Worm (Caenorhabditis elegans) whole organism, L4/young adult: ENCODE data around the gene T16G12.8.
A peak's percentile ranks its signal among the peaks of the same experiment; 100 is the strongest.

Experiments used
- W03F9.2 ChIP-seq: fragments of 150-350 bp; optimal IDR thresholded peaks from 2 replicates; lab custom pipeline; 2014; ENCODE audit warnings: missing biosample characterization, missing genetic modification characterization
- dao-5 ChIP-seq: sonication (generic microtip); optimal IDR thresholded peaks from 2 replicates; lab custom pipeline; 2016; ENCODE audit warnings: missing genotype, missing genetic modification characterization, moderate library complexity, missing compliant biosample characterization
- him-1 ChIP-seq: sonication (generic microtip); optimal IDR thresholded peaks from 2 replicates; lab custom pipeline; 2016; ENCODE audit warnings: missing genotype, missing genetic modification reagents, missing genetic modification characterization, missing compliant biosample characterization

The T16G12.8 gene

ce11 chrIII:10059002-10059401 is at the start of gene T16G12.8:
T16G12.8 (plus strand) TSS chrIII:10059302.
- TF ChIP-seq W03F9.2 (tag; lab: Kevin White, UChicago) (no peak), him-1 (tag; lab: Kevin White, UChicago) (no peak), dao-5 (tag; lab: Kevin White, UChicago) (no peak)

DNA sequence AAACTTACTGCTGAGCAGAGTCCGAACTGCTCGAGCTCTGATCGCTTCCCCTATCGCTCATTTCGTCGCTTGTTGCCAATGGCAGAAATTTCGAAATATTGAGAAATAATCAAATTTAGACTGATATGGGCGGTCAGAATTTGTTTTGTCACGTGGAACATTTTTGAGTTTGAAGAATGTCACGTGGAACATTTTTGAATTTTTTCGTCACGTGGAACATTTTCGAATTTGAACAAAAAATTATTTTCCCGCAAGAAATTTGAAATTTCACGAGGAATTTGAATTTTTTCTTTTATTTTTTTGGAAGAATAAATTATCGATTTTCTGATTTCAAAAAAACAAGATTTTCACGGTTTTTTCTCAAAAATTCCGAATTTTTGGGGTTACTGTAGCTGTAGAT is 49.0 kb upstream of the T16G12.8 start, which contains the start of gene fbxa-155:
Gene fbxa-155 (minus strand): TSS at position 101 of the 400 bp plus-strand sequence.
- TF ChIP-seq dao-5 (tag; lab: Kevin White, UChicago): no peak

ce11 chrIII:10012136-10012535 is 47.0 kb upstream of the T16G12.8 start, which contains the start of gene C05B5.16:
C05B5.16 (plus strand) TSS chrIII:10012436.
- no peak for TF ChIP-seq dao-5 (tag; lab: Kevin White, UChicago)
- no peak for TF ChIP-seq him-1 (tag; lab: Kevin White, UChicago)

- TF ChIP-seq dao-5 (tag; lab: Kevin White, UChicago) (no peak), W03F9.2 (tag; lab: Kevin White, UChicago) (peak; percentile 82), him-1 (tag; lab: Kevin White, UChicago) (peak; percentile 68)
Measured at ce11 chrIII:10016413-10017051, 42.6 kb upstream of the T16G12.8 start, which contains the start of gene rgs-1. rgs-1 (minus strand) TSS chrIII:10016558.

DNA sequence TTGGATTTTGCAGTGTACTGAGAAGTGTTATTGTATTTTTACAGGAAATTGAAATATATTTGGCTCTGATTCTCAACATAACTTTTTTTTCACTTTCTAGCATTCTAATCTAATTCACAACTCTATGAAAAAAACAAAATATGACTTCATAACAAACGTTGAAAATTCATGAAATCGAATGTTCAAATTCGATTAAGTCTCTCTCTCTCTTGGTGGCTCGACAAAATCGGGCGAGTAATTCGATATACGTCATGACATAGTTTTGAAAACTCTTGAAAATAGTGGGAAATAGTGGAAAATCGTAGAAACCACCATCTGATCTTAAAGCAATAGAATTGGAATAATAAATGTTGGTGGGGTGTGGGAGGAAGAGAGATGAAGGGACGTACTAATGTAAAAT is 41.1 kb upstream of the T16G12.8 start:
- TF ChIP-seq dao-5 (tag; lab: Kevin White, UChicago) (no peak), him-1 (tag; lab: Kevin White, UChicago) (no peak), W03F9.2 (tag; lab: Kevin White, UChicago) (no peak)

DNA sequence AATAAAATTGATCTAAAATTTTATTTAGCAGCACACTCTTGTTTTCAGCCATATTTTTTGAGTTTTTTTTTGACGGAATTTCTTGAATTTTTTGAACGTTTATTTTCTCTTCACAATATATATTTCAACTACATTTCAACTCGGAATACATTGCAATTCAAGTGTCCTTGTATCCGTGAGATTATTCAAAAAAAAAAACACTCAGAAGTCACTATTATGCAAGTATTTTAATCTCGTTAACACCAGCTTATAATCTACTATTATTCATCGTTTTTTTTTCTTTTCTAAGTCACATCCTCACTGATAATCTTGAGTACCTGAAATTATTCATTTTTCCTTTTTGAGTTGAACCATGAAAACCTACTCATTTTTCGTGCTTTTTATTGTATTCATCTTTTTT is 35.6 kb upstream of the T16G12.8 start, which contains the start of gene ins-21:
Gene ins-21 (plus strand): TSS at position 301 of the 400 bp plus-strand sequence.
- no peak for TF ChIP-seq W03F9.2 (tag; lab: Kevin White, UChicago)
- TF ChIP-seq him-1 (tag; lab: Kevin White, UChicago): no peak
- no peak for TF ChIP-seq dao-5 (tag; lab: Kevin White, UChicago)

DNA sequence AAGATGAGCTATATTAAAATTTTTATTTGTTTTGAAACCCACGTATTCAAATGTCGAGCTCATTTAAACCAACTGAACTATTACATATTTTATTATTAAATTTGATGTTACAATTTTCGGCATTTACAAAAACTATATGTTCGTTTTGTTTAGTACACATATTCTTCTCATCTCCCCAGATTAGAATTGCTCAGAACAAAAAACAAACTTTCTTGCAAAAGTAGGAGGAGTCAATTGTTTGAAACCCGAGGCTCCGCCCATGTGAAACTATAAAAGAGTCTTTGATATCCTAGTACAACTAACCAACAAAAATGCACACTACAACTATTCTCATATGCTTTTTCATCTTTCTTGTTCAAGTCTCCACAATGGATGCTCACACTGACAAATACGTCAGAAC is 33.1 kb upstream of the T16G12.8 start, which contains the start of gene ins-22:
Gene ins-22 (plus strand): TSS at position 301 of the 400 bp plus-strand sequence.
- TF ChIP-seq W03F9.2 (tag; lab: Kevin White, UChicago) (no peak), dao-5 (tag; lab: Kevin White, UChicago) (no peak), him-1 (tag; lab: Kevin White, UChicago) (no peak)

ce11 chrIII:10027947-10028346 is 31.2 kb upstream of the T16G12.8 start, which contains the start of gene ins-23:
ins-23 (plus strand) TSS chrIII:10028247.
- TF ChIP-seq dao-5 (tag; lab: Kevin White, UChicago): no peak
- no peak for TF ChIP-seq him-1 (tag; lab: Kevin White, UChicago)
- TF ChIP-seq W03F9.2 (tag; lab: Kevin White, UChicago): no peak

ce11 chrIII:10030549-10030948 is 28.6 kb upstream of the T16G12.8 start, which contains the start of gene M04D8.4:
M04D8.4 (minus strand) TSS chrIII:10030649.
- no peak for TF ChIP-seq him-1 (tag; lab: Kevin White, UChicago)
- no peak for TF ChIP-seq W03F9.2 (tag; lab: Kevin White, UChicago)
- no peak for TF ChIP-seq dao-5 (tag; lab: Kevin White, UChicago)

ce11 chrIII:10033213-10033612 is 25.9 kb upstream of the T16G12.8 start, which contains the start of gene M04D8.5:
M04D8.5 (minus strand) TSS chrIII:10033313.
- TF ChIP-seq dao-5 (tag; lab: Kevin White, UChicago): no peak
- TF ChIP-seq W03F9.2 (tag; lab: Kevin White, UChicago): no peak
- TF ChIP-seq him-1 (tag; lab: Kevin White, UChicago): no peak

DNA sequence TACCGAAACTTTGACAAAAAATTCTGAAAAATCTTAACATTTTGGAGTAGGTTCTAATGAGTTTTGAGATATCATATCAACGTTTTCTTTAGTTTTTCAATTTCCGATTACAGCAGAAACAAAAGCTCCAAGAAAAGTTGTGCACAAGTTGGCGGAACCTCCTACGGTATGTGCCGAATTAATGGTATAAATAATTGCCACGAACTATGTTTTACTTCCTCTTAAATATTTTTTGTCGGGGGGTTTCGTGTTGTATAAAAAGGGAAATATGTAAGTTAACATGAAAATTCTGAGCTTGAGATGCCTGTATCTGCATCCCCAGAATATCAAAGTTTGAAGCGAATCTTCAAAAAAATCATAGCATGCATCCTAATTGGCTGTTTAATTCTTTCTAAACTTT is 25.2 kb upstream of the T16G12.8 start, which contains the start of gene M04D8.8:
Gene M04D8.8 (plus strand): TSS at position 301 of the 400 bp plus-strand sequence.
- TF ChIP-seq W03F9.2 (tag; lab: Kevin White, UChicago) (no peak), dao-5 (tag; lab: Kevin White, UChicago) (no peak), him-1 (tag; lab: Kevin White, UChicago) (no peak)

DNA sequence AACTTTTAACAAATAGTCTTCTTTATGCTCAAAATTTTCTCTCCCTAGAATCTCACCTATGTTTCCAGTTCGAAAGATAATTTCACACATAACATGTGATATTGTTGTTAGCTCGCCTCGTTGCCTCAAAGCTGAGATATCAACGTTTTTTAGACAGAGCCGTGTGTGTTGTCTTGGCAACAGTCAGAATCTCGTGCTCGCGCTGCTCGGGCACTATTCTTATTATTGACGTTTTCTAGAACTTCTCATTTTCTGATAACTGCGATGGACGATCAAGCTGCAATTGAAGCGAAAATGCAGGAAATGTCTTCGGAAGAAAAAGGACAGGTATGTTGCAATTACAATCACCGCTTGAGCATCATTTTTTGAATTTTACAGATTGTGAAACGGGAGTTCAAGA is 23.3 kb upstream of the T16G12.8 start, which contains the start of gene xbx-3:
Gene xbx-3 (plus strand): TSS at position 163 of the 400 bp plus-strand sequence.
- no peak for TF ChIP-seq him-1 (tag; lab: Kevin White, UChicago)
- no peak for TF ChIP-seq dao-5 (tag; lab: Kevin White, UChicago)
- no peak for TF ChIP-seq W03F9.2 (tag; lab: Kevin White, UChicago)

ce11 chrIII:10037150-10037549 is 22.0 kb upstream of the T16G12.8 start, which contains the start of gene M04D8.7:
M04D8.7 (plus strand) TSS chrIII:10037450.
- TF ChIP-seq him-1 (tag; lab: Kevin White, UChicago): no peak
- no peak for TF ChIP-seq dao-5 (tag; lab: Kevin White, UChicago)
- TF ChIP-seq W03F9.2 (tag; lab: Kevin White, UChicago): no peak
